Worm (Caenorhabditis elegans): ENCODE data around the gene F01F1.3.

- no peak for TF ChIP-seq ztf-23 (GFP tag; IDR thresholded peaks at IDR 0.05)
- TF ChIP-seq flt-1 (GFP tag; IDR thresholded peaks at IDR 0.05), result no peak
- no peak for TF ChIP-seq klf-2 (GFP tag; conservative IDR thresholded peaks at IDR 0.05)
- TF ChIP-seq med-1 (GFP tag; optimal IDR thresholded peaks at IDR 0.05; ENCODE audit: insufficient read depth), result no peak
- TF ChIP-seq ztf-29 (GFP tag; IDR thresholded peaks at IDR 0.05), result no peak
- TF ChIP-seq cog-1 (tag; optimal IDR thresholded peaks at IDR 0.05), result no peak
- no peak for TF ChIP-seq T22C8.4 (GFP tag; IDR thresholded peaks at IDR 0.05)
Observed at ce11 chrIII:5834053-5834452, 37.7 kb upstream of the F01F1.3 start, which contains the start of gene R12B2.6.

Data from whole organism, midembryonic.